Worm (Caenorhabditis elegans): Measurements from ENCODE around the gene spig-10.

spig-10 gene

DNA sequence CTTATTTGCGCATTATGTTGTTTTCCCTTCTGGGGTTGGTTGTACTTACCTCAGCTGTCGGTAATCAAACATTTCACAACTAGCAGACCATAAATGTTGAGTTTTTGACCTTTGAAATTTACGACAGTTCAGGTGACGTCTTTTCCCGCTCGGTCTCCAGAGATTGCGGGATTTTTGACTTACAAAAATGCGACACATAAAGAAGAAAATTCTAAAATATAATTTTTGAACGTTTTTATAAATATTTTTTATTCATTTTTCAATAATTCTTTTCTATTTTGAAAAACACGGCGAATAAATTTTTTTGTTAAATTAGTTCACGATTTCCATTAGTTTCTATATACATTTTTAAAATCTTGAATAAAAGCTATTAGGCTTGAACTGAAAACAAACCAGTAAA, 23.3 kb upstream of the spig-10 start, which contains the start of gene nhr-161:
Gene nhr-161, minus strand, starts transcription at position 101 of the 400 bp plus-strand sequence.
- TF ChIP-seq duxl-1 (tag; optimal IDR thresholded peaks at IDR 0.05; ENCODE audit: poor library complexity): no peak
- no peak for TF ChIP-seq snpc-1.2 (GFP tag; IDR thresholded peaks at IDR 0.05)
- no peak for TF ChIP-seq F37D6.2 (tag; optimal IDR thresholded peaks at IDR 0.05)
- TF ChIP-seq dmd-9 (GFP tag; IDR thresholded peaks at IDR 0.05): no peak
- no peak for TF ChIP-seq T26A8.4 (GFP tag; IDR thresholded peaks at IDR 0.05)
- no peak for TF ChIP-seq lsy-2 (tag; optimal IDR thresholded peaks at IDR 0.05)
- no peak for TF ChIP-seq Y5F2A.4 (GFP tag; optimal IDR thresholded peaks at IDR 0.05)
- no peak for TF ChIP-seq mxl-3 (GFP tag; optimal IDR thresholded peaks at IDR 0.05)
- no peak for TF ChIP-seq R02D3.7 (tag; optimal IDR thresholded peaks at IDR 0.05)
- no peak for TF ChIP-seq aly-2 (tag; optimal IDR thresholded peaks at IDR 0.05)
- TF ChIP-seq lin-38 (GFP tag; IDR thresholded peaks at IDR 0.05): no peak
- TF ChIP-seq rbr-2 (tag; optimal IDR thresholded peaks at IDR 0.05): no peak
- no peak for TF ChIP-seq zip-11 (GFP tag; IDR thresholded peaks at IDR 0.05)
- TF ChIP-seq fos-1 (tag; optimal IDR thresholded peaks at IDR 0.05): no peak
- TF ChIP-seq lin-15B (tag; optimal IDR thresholded peaks at IDR 0.05): no peak
- TF ChIP-seq lin-39 (tag; optimal IDR thresholded peaks at IDR 0.05): no peak

DNA sequence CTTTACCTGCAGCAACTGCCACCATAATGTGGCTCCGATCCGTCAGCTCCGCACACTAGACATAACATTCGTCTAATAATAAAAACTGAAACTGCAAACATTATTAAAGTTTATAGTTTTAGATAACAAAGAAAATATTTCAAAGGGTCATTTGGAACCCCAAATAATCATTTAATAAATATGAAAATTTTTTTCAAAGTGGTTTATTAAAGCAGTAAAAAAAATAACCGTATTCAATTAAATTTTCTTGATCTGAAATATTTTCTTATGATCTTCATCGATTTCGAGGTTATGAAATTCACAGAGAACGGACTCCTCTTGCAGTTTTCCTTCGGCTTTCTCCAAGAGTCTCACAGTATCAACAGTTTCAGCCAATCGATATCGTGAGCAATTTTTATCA, 20.1 kb upstream of the spig-10 start, which contains the start of gene nhr-163:
Gene nhr-163, minus strand, starts transcription at position 101 of the 400 bp plus-strand sequence.
- TF ChIP-seq R02D3.7 (tag; optimal IDR thresholded peaks at IDR 0.05) (no peak), snpc-1.2 (GFP tag; IDR thresholded peaks at IDR 0.05) (no peak)

DNA sequence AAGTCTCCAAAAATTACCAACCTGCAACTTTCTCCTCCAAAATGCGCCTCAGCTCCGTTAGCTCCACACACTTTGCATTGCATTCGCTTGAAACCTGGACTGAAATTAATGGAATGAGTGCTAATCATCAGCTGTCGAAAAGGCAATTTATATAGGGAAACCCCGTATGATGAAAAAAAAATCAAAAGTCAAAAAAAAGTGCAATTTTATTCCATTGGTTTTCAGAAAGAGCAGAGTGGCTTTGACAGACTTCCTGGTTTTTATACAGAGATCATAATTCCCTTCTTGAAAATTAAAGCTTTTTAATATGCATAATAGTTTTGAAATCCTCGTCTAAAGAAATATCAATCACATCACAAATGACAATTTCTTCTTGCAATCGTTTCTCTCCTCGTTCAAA, 18.4 kb upstream of the spig-10 start, which contains the start of gene nhr-139:
Gene nhr-139, minus strand, starts transcription at position 101 of the 400 bp plus-strand sequence.
- TF ChIP-seq F26F4.8 (GFP tag; conservative IDR thresholded peaks at IDR 0.05): no peak
- TF ChIP-seq lsy-2 (tag; optimal IDR thresholded peaks at IDR 0.05): no peak
- no peak for TF ChIP-seq D1046.2 (GFP tag; IDR thresholded peaks at IDR 0.05)
- no peak for TF ChIP-seq zfp-3 (GFP tag; conservative IDR thresholded peaks at IDR 0.05)
- no peak for TF ChIP-seq php-3 (GFP tag; IDR thresholded peaks at IDR 0.05)
- TF ChIP-seq unc-130 (GFP tag; optimal IDR thresholded peaks at IDR 0.05): no peak
- no peak for TF ChIP-seq skn-1 (tag; optimal IDR thresholded peaks at IDR 0.05)
- TF ChIP-seq madf-5 (GFP tag; IDR thresholded peaks at IDR 0.05): no peak
- TF ChIP-seq egl-43 (GFP tag; IDR thresholded peaks at IDR 0.05): no peak
- TF ChIP-seq nhr-41 (GFP tag; IDR thresholded peaks at IDR 0.05): no peak
- no peak for TF ChIP-seq spr-1 (tag; optimal IDR thresholded peaks at IDR 0.05)
- TF ChIP-seq nhr-102 (tag; optimal IDR thresholded peaks at IDR 0.05): no peak
- TF ChIP-seq F44E2.7 (GFP tag; IDR thresholded peaks at IDR 0.05): no peak
- TF ChIP-seq lin-39 (tag; optimal IDR thresholded peaks at IDR 0.05): no peak

DNA sequence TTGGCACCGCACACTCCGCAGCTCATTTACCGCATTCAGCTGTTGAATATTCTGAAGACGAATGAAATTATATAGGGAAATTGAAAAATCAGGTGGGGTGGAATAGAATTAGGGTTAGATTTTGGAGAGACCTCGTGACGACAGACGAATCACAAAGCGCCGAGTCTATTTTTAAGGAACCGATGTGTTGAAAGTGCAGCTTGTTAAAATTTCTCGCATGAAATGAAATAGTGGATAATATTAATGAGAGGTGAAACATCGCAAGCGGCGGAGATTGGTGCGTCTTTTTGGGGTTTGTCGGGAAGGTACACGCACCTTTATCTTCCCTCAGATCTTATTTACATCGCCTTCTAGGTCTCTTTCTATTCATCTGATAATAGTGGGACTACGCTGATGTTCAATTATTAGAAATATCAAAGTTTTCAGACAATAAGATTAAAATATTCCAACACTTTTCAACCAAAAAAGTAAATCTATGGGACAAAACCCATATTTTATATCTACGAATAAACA, 16.4 kb upstream of the spig-10 start, which contains the start of gene nhr-140:
Gene nhr-140, minus strand, starts transcription at position 51 of the 513 bp plus-strand sequence.
- TF ChIP-seq unc-62 (GFP tag; optimal IDR thresholded peaks at IDR 0.05 in 1 of 2) (peak in 1 of 2 experiments; percentile 83), unc-62 (tag; optimal IDR thresholded peaks at IDR 0.05) (no peak), nhr-77 (tag; optimal IDR thresholded peaks at IDR 0.05) (no peak)

DNA sequence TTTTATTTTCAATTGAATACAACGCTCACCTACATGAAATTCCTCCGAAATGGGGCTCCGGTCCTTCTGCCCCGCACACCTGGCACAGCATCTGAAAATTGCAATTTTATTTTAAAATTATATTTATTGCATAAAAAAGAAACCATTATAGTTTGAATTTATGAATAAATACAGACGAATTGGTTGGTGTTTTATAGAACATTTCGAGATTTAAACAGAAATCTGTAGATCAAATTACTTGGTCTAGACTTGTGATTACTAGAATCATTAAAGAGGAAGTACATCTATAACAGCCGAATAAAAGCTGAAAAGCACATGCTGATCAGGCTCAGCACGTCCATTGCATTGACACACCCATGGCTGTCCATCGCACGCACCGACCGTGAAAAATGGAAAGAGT, 14.3 kb upstream of the spig-10 start, which contains the start of gene nhr-162:
Gene nhr-162, minus strand, starts transcription at position 101 of the 400 bp plus-strand sequence.
- TF ChIP-seq F26F4.8 (GFP tag; conservative IDR thresholded peaks at IDR 0.05) (no peak), zag-1 (tag; optimal IDR thresholded peaks at IDR 0.05) (no peak), arid-1 (GFP tag; conservative IDR thresholded peaks at IDR 0.05) (no peak), ztf-11 (tag; optimal IDR thresholded peaks at IDR 0.05) (no peak), daf-8 (GFP tag; IDR thresholded peaks at IDR 0.05) (no peak), tra-1 (GFP tag; IDR thresholded peaks at IDR 0.05) (no peak), F44E2.7 (GFP tag; IDR thresholded peaks at IDR 0.05) (no peak), fkh-10 (GFP tag; optimal IDR thresholded peaks at IDR 0.05) (no peak), attf-4 (tag; optimal IDR thresholded peaks at IDR 0.05) (no peak), hlh-30 (tag; optimal IDR thresholded peaks at IDR 0.05; ENCODE audit: insufficient read depth) (no peak), lin-13 (GFP tag; optimal IDR thresholded peaks at IDR 0.05) (no peak), nhr-42 (GFP tag; IDR thresholded peaks at IDR 0.05) (no peak), spr-1 (tag; optimal IDR thresholded peaks at IDR 0.05) (no peak), T26A8.4 (GFP tag; IDR thresholded peaks at IDR 0.05) (no peak), dmd-8 (GFP tag; IDR thresholded peaks at IDR 0.05) (no peak)
